Fruit fly (Drosophila melanogaster) whole organism: ENCODE data around the gene CG16749.

Experiments used
- CG8478 ChIP-seq: fragments of >200 bp; optimal IDR thresholded peaks from 2 replicates; lab custom pipeline; 2018; ENCODE audit warnings: inconsistent platforms
- Dll ChIP-seq: fragments of >200 bp; optimal IDR thresholded peaks from 2 replicates; lab custom pipeline; 2017
- EcR ChIP-seq, 2 experiments: fragments of >200 bp; optimal IDR thresholded peaks; 2 replicates each; lab custom pipeline; 2017; ENCODE audit warnings: missing biosample characterization in 2 of 2, missing genetic modification characterization in 2 of 2, missing genetic modification reagents in 2 of 2
- pan ChIP-seq: fragments of >200 bp; optimal IDR thresholded peaks from 2 replicates; lab custom pipeline; 2017
- psq ChIP-seq: fragments of >200 bp; optimal IDR thresholded peaks from 2 replicates; lab custom pipeline; 2017
- usp ChIP-seq: fragments of >200 bp; optimal IDR thresholded peaks from 2 replicates; lab custom pipeline; 2017; ENCODE audit warnings: missing biosample characterization, missing genetic modification characterization, mixed read lengths

The CG16749 gene

dm6 chr3R:9330231-9330630 is 1.5 kb downstream of the CG16749 start, which contains the start of gene CG12951:
Gene CG12951, minus strand, starts transcription at chr3R:9330331.
- TF ChIP-seq Dll (lab: Kevin White, UChicago): no peak
- TF ChIP-seq usp: no peak
- TF ChIP-seq psq (lab: Kevin White, UChicago): no peak
- TF ChIP-seq pan (lab: Kevin White, UChicago): no peak
- no peak for TF ChIP-seq EcR (GFP tag; optimal IDR thresholded peaks at IDR 0.05; lab: Kevin White, UChicago)
- TF ChIP-seq CG8478 (lab: Kevin White, UChicago): no peak

- TF ChIP-seq psq (lab: Kevin White, UChicago) (no peak), usp (no peak), Dll (lab: Kevin White, UChicago) (no peak), CG8478 (lab: Kevin White, UChicago) (no peak), pan (lab: Kevin White, UChicago) (no peak), EcR (GFP tag; optimal IDR thresholded peaks at IDR 0.05; lab: Kevin White, UChicago) (no peak)
These were observed 2.9 kb downstream of the CG16749 start for dm6 chr3R:9328812-9329211.

- TF ChIP-seq pan (lab: Kevin White, UChicago) (no peak), CG8478 (lab: Kevin White, UChicago) (no peak)
These were observed 3.3 kb downstream of the CG16749 start, which contains the start of gene CG8861 for dm6 chr3R:9328411-9328810. Gene CG8861, minus strand, starts transcription at chr3R:9328511.

- no peak for TF ChIP-seq Dll (lab: Kevin White, UChicago)
- TF ChIP-seq usp: no peak
- TF ChIP-seq psq (lab: Kevin White, UChicago): no peak
- no peak for TF ChIP-seq CG8478 (lab: Kevin White, UChicago)
- TF ChIP-seq EcR (GFP tag; optimal IDR thresholded peaks at IDR 0.05; lab: Kevin White, UChicago): no peak
- no peak for TF ChIP-seq pan (lab: Kevin White, UChicago)
These were observed 10.2 kb downstream of the CG16749 start, which contains the start of gene HP1e for dm6 chr3R:9321470-9321869. Gene HP1e, plus strand, starts transcription at chr3R:9321770.

- TF ChIP-seq EcR (GFP tag; optimal IDR thresholded peaks at IDR 0.05; lab: Kevin White, UChicago): no peak
- TF ChIP-seq pan (lab: Kevin White, UChicago): no peak
- TF ChIP-seq CG8478 (lab: Kevin White, UChicago): no peak
These were observed 34.5 kb downstream of the CG16749 start for dm6 chr3R:9297163-9297562.

dm6 chr3R:9287710-9288109 is 44.0 kb downstream of the CG16749 start:
- TF ChIP-seq pan (lab: Kevin White, UChicago) (no peak), psq (lab: Kevin White, UChicago) (no peak), CG8478 (lab: Kevin White, UChicago) (no peak), EcR (GFP tag; optimal IDR thresholded peaks at IDR 0.05; lab: Kevin White, UChicago) (no peak), usp (no peak), Dll (lab: Kevin White, UChicago) (no peak)
